Fruit fly (Drosophila melanogaster) whole organism, prepupa: ENCODE results near the gene bnb.

Experiments
- Blimp-1 ChIP-seq: fragments of 200-800 bp; sonication (Bioruptor generic); optimal IDR thresholded peaks from 3 replicates; lab custom pipeline; 2017; ENCODE audit warnings: missing biosample characterization, missing genetic modification characterization, mild to moderate bottlenecking, moderate library complexity, missing genetic modification reagents
- CG10669 ChIP-seq: fragments of 200-800 bp; sonication (Bioruptor generic); optimal IDR thresholded peaks from 3 replicates; lab custom pipeline; 2018; ENCODE audit warnings: missing biosample characterization, mild to moderate bottlenecking, missing genetic modification characterization, moderate library complexity
- CG11294 ChIP-seq: fragments of 200-800 bp; sonication (Bioruptor generic); IDR thresholded peaks from 2 replicates; pipeline ENCODE4 v1.3.6; 2022; ENCODE audit warnings: missing biosample characterization, missing genetic modification characterization
- CG15336 ChIP-seq: fragments of 200-800 bp; sonication (Bioruptor generic); IDR thresholded peaks from 2 replicates; pipeline ENCODE4 v1.3.6; 2022; ENCODE audit warnings: missing biosample characterization, missing genetic modification characterization
- CG1621 ChIP-seq: fragments of 200-800 bp; sonication (Bioruptor generic); optimal IDR thresholded peaks from 3 replicates; lab custom pipeline; 2018; ENCODE audit warnings: missing biosample characterization, mild to moderate bottlenecking, missing genetic modification characterization
- CG16779 ChIP-seq: fragments of 200-800 bp; sonication (Bioruptor generic); optimal IDR thresholded peaks from 3 replicates; lab custom pipeline; 2017; ENCODE audit warnings: missing biosample characterization, mild to moderate bottlenecking, missing genetic modification characterization
- CG31627 ChIP-seq: fragments of 200-800 bp; sonication (Bioruptor generic); optimal IDR thresholded peaks from 3 replicates; lab custom pipeline; 2016; ENCODE audit warnings: missing biosample characterization, missing genetic modification characterization
- CG32006 ChIP-seq: fragments of 200-800 bp; sonication (Bioruptor generic); optimal IDR thresholded peaks from 3 replicates; lab custom pipeline; 2017; ENCODE audit warnings: missing biosample characterization, mild to moderate bottlenecking, missing genetic modification characterization
- CG34406 ChIP-seq: fragments of 200-800 bp; sonication (Bioruptor generic); optimal IDR thresholded peaks from 3 replicates; lab custom pipeline; 2016; ENCODE audit warnings: missing biosample characterization, missing genetic modification characterization
- CG4318 ChIP-seq: fragments of 200-800 bp; sonication (Bioruptor generic); optimal IDR thresholded peaks from 3 replicates; lab custom pipeline; 2017; ENCODE audit warnings: missing biosample characterization, mild to moderate bottlenecking, missing genetic modification characterization
- CG6163 ChIP-seq: fragments of 200-800 bp; sonication (Bioruptor generic); IDR thresholded peaks from 3 replicates; pipeline ENCODE4 v1.3.6; 2022; ENCODE audit warnings: missing biosample characterization, missing genetic modification characterization
- CG6276 ChIP-seq: fragments of 200-800 bp; sonication (Bioruptor generic); optimal IDR thresholded peaks from 2 replicates; lab custom pipeline; 2017; ENCODE audit warnings: missing biosample characterization, mild to moderate bottlenecking, missing genetic modification characterization
- CG6792 ChIP-seq: fragments of 200-800 bp; sonication (Bioruptor generic); optimal IDR thresholded peaks from 3 replicates; lab custom pipeline; 2016; ENCODE audit warnings: missing biosample characterization, missing genetic modification characterization
- CG7368 ChIP-seq: fragments of 200-800 bp; sonication (Bioruptor generic); optimal IDR thresholded peaks from 3 replicates; lab custom pipeline; 2016; ENCODE audit warnings: missing biosample characterization, missing genetic modification characterization
- CG8119 ChIP-seq: fragments of 200-800 bp; sonication (Bioruptor generic); IDR thresholded peaks from 3 replicates; pipeline ENCODE4 v1.3.6; 2022; ENCODE audit warnings: missing biosample characterization, missing genetic modification characterization
- CG8319 ChIP-seq: fragments of 200-800 bp; sonication (Bioruptor generic); optimal IDR thresholded peaks from 3 replicates; lab custom pipeline; 2016; ENCODE audit warnings: missing biosample characterization, missing genetic modification characterization
- CG8632 ChIP-seq: fragments of 200-800 bp; sonication (Bioruptor generic); optimal IDR thresholded peaks from 3 replicates; lab custom pipeline; 2016; ENCODE audit warnings: missing biosample characterization, missing genetic modification characterization
- CG9139 ChIP-seq: fragments of 200-800 bp; sonication (Bioruptor generic); optimal IDR thresholded peaks from 3 replicates; lab custom pipeline; 2017; ENCODE audit warnings: missing biosample characterization, mild to moderate bottlenecking, missing genetic modification characterization
- Eip78C ChIP-seq: fragments of 200-800 bp; sonication (Bioruptor generic); peaks from one replicate; lab custom pipeline; 2016; ENCODE audit warnings: missing biosample characterization, missing genetic modification characterization
- Eip93F ChIP-seq: fragments of 200-800 bp; sonication (Bioruptor generic); optimal IDR thresholded peaks from 2 replicates; lab custom pipeline; 2016; ENCODE audit warnings: missing biosample characterization, mild to moderate bottlenecking, missing genetic modification characterization
- Ets96B ChIP-seq: fragments of 200-800 bp; optimal IDR thresholded peaks from 2 replicates; lab custom pipeline; 2019; ENCODE audit warnings: missing biosample characterization, mild to moderate bottlenecking, missing genetic modification characterization, moderate library complexity
- Gug ChIP-seq: fragments of 200-800 bp; sonication (Bioruptor generic); IDR thresholded peaks from 2 replicates; pipeline ENCODE4 v1.3.6; 2022; ENCODE audit warnings: missing biosample characterization, missing genetic modification characterization
- Hr38 ChIP-seq: sonication (Bioruptor generic); optimal IDR thresholded peaks from 2 replicates; lab custom pipeline; 2016; ENCODE audit warnings: missing biosample characterization, missing genetic modification characterization
- Sox15 ChIP-seq: fragments of 200-800 bp; sonication (Bioruptor generic); optimal IDR thresholded peaks from 3 replicates; lab custom pipeline; 2016; ENCODE audit warnings: missing biosample characterization, missing genetic modification characterization
- achi ChIP-seq: fragments of 200-800 bp; sonication (Bioruptor generic); optimal IDR thresholded peaks from 3 replicates; lab custom pipeline; 2016; ENCODE audit warnings: missing biosample characterization, missing genetic modification characterization
- acj6 ChIP-seq: fragments of 200-800 bp; sonication (Bioruptor generic); optimal IDR thresholded peaks from 3 replicates; lab custom pipeline; 2016; ENCODE audit warnings: missing biosample characterization, missing genetic modification characterization
- cyc ChIP-seq: fragments of 200-800 bp; sonication (Bioruptor generic); optimal IDR thresholded peaks from 3 replicates; lab custom pipeline; 2016; ENCODE audit warnings: missing biosample characterization, missing genetic modification characterization
- dsx ChIP-seq: fragments of 200-800 bp; optimal IDR thresholded peaks from 3 replicates; lab custom pipeline; 2019; ENCODE audit warnings: missing biosample characterization, mild to moderate bottlenecking, missing genetic modification characterization, moderate library complexity; ENCODE audit not compliant: poor library complexity, severe bottlenecking
- eg ChIP-seq: fragments of 200-800 bp; sonication (Bioruptor generic); IDR thresholded peaks from 3 replicates; pipeline ENCODE4 v1.3.6; 2022; ENCODE audit warnings: missing biosample characterization, missing genetic modification characterization
- esn ChIP-seq: fragments of 200-800 bp; sonication (Bioruptor generic); optimal IDR thresholded peaks from 2 replicates; lab custom pipeline; 2016; ENCODE audit warnings: missing biosample characterization, mild to moderate bottlenecking, missing genetic modification characterization, moderate library complexity
- fd85E ChIP-seq: fragments of 200-800 bp; sonication (Bioruptor generic); optimal IDR thresholded peaks from 3 replicates; lab custom pipeline; 2016; ENCODE audit warnings: missing biosample characterization, missing genetic modification characterization
- lz ChIP-seq: fragments of 200-800 bp; sonication (Bioruptor generic); optimal IDR thresholded peaks from 3 replicates; lab custom pipeline; 2016; ENCODE audit warnings: missing biosample characterization, missing genetic modification characterization
- net ChIP-seq: fragments of 200-800 bp; sonication (Bioruptor generic); optimal IDR thresholded peaks from 3 replicates; lab custom pipeline; 2016; ENCODE audit warnings: missing biosample characterization, missing genetic modification characterization
- pdm3 ChIP-seq: fragments of 200-800 bp; sonication (Bioruptor generic); optimal IDR thresholded peaks from 3 replicates; lab custom pipeline; 2016; ENCODE audit warnings: missing biosample characterization, missing genetic modification characterization
- salr ChIP-seq, 2 experiments: fragments of 200-800 bp; sonication (Bioruptor generic); optimal IDR thresholded peaks; 3 replicates each; lab custom pipeline; 2016 to 2018; ENCODE audit warnings: missing biosample characterization in 2 of 2, missing genetic modification characterization in 2 of 2, mild to moderate bottlenecking in 1 of 2
- spab ChIP-seq: fragments of 200-800 bp; sonication (Bioruptor generic); optimal IDR thresholded peaks from 2 replicates; lab custom pipeline; 2017; ENCODE audit warnings: missing biosample characterization, mild to moderate bottlenecking, missing genetic modification characterization, missing genetic modification reagents

The bnb gene

DNA sequence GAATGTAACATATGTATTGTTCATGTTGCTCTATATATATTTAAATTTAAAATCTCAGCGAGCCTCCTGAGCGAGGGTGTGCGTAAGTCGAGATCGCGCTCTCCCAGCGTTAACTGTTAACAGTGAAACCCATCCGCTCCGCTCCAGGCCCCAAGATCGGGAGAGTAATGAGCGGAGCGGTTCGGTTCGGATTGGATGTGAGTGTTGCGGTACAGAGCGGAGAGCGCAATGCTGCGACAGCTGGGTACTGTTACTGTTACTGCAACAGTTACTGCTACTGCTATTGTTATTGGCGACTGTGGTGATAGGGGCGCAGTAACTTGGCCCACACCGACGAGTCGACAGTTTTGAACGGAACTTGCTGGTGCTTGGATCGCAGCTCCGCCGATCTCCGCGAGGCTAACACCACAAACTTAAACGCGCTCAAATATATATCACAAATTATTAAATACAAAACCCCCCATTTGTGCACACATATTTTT, 34.9 kb upstream of the bnb start, which contains the start of gene Pvf1 (continued):
- TF ChIP-seq CG9139 (GFP tag; lab: Kevin White, UChicago) (no peak), Blimp-1 (GFP tag; lab: Kevin White, UChicago) (no peak), Gug (GFP tag; lab: Robert Waterston, UW) (no peak), Ets96B (tag; lab: Kevin White, UChicago) (no peak), spab (GFP tag; lab: Kevin White, UChicago) (no peak), CG15336 (GFP tag; lab: Robert Waterston, UW) (no peak; the same call in 1 of the 2 replicates), net (GFP tag; lab: Kevin White, UChicago) (no peak), CG8319 (GFP tag; lab: Kevin White, UChicago) (no peak), CG16779 (tag; lab: Kevin White, UChicago) (no peak), CG31627 (GFP tag; lab: Kevin White, UChicago) (no peak), CG32006 (GFP tag; lab: Kevin White, UChicago) (no peak), esn (GFP tag; lab: Kevin White, UChicago) (peak; percentile 25), CG8632 (GFP tag; lab: Kevin White, UChicago) (no peak), eg (GFP tag; lab: Robert Waterston, UW) (peak; percentile 54; the same call in 1 of the 3 replicates)

DNA sequence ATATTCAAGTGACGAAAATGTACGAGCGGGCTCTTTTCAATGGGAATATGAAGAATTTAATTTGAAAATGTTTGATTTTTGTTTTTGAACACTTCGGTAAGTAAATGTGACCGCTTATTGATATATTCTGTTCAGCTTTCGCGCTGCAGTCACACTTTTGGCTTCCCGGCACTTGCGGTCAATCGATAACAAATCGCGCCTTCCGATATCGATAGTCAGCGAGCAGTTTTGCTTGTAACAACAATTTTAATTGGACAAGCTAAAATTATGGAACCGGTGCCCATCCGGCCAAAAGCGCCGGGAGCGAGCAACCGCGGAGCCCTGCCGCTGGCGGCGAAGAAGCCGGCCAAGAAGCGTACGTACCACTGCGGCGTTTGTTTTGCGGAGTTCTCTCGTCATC, 32.9 kb upstream of the bnb start, which contains the start of gene CG7101:
Gene CG7101 (plus strand): TSS at position 196 of the 400 bp plus-strand sequence.
- TF ChIP-seq pdm3 (no peak), Eip78C (GFP tag; lab: Kevin White, UChicago) (peak; percentile 26)

dm6 chrX:18814944-18815343, 17.5 kb upstream of the bnb start:
- no peak for TF ChIP-seq esn (GFP tag; lab: Kevin White, UChicago)

- TF ChIP-seq CG1621 (tag; lab: Kevin White, UChicago) (no peak), CG10669 (GFP tag; lab: Kevin White, UChicago) (no peak), CG8119 (GFP tag; lab: Robert Waterston, UW) (no peak), fd85E (no peak), achi (no peak), Eip78C (GFP tag; lab: Kevin White, UChicago) (no peak), CG6792 (no peak), Sox15 (no peak), CG16779 (tag; lab: Kevin White, UChicago) (no peak), CG11294 (no peak), CG4318 (no peak), Hr38 (GFP tag; lab: Kevin White, UChicago) (no peak), lz (GFP tag; lab: Kevin White, UChicago) (no peak), salr (GFP tag; optimal IDR thresholded peaks at IDR 0.05; lab: Kevin White, UChicago) (no peak), eg (GFP tag; lab: Robert Waterston, UW) (no peak), CG8319 (GFP tag; lab: Kevin White, UChicago) (no peak), CG34406 (GFP tag; lab: Kevin White, UChicago) (no peak)
- TF ChIP-seq, all 60 proteins: peak for 0
These were observed 16.9 kb upstream of the bnb start for dm6 chrX:18814373-18814772.

dm6 chrX:18813049-18813448, 15.6 kb upstream of the bnb start, which contains the start of gene CG42450:
CG42450 (plus strand) TSS chrX:18813297.
- TF ChIP-seq CG6163 (GFP tag; lab: Robert Waterston, UW) (no peak), Sox15 (no peak), CG7368 (no peak), Eip93F (GFP tag; lab: Kevin White, UChicago) (no peak), fd85E (no peak), dsx (no peak), achi (no peak), CG8632 (GFP tag; lab: Kevin White, UChicago) (no peak), CG6276 (GFP tag; lab: Kevin White, UChicago) (no peak), acj6 (GFP tag; lab: Kevin White, UChicago) (no peak), Gug (GFP tag; lab: Robert Waterston, UW) (no peak), Blimp-1 (GFP tag; lab: Kevin White, UChicago) (no peak), CG34406 (GFP tag; lab: Kevin White, UChicago) (no peak), spab (GFP tag; lab: Kevin White, UChicago) (no peak), cyc (GFP tag; lab: Kevin White, UChicago) (no peak)
